Worm (Caenorhabditis elegans): Measurements from ENCODE around the gene pqn-25.

pqn-25 gene

ce11 chrIII:5469090-5469489 lies 43.3 kb downstream of the pqn-25 start:
- no peak for TF ChIP-seq sea-1 (GFP tag; conservative IDR thresholded peaks at IDR 0.05)
- no peak for TF ChIP-seq ama-1 (optimal IDR thresholded peaks at IDR 0.05)
- no peak for TF ChIP-seq ceh-13 (GFP tag; optimal IDR thresholded peaks at IDR 0.05)
- no peak for TF ChIP-seq tbx-11 (GFP tag; IDR thresholded peaks at IDR 0.05)
- no peak for TF ChIP-seq tbx-37 (GFP tag; conservative IDR thresholded peaks at IDR 0.05)
- no peak for TF ChIP-seq ceh-36 (tag; optimal IDR thresholded peaks at IDR 0.05)
- TF ChIP-seq tra-4 (tag; optimal IDR thresholded peaks at IDR 0.05): no peak

ce11 chrIII:5464850-5465249 lies 47.6 kb downstream of the pqn-25 start:
- TF ChIP-seq tra-4 (tag; optimal IDR thresholded peaks at IDR 0.05): no peak
- TF ChIP-seq tbx-37 (GFP tag; conservative IDR thresholded peaks at IDR 0.05): no peak
- TF ChIP-seq aly-1 (tag; optimal IDR thresholded peaks at IDR 0.05): no peak
- TF ChIP-seq hmg-4 (GFP tag; optimal IDR thresholded peaks at IDR 0.05): no peak
- no peak for TF ChIP-seq scrt-1 (GFP tag; IDR thresholded peaks at IDR 0.05)
- TF ChIP-seq ets-7 (tag; optimal IDR thresholded peaks at IDR 0.05): no peak
- no peak for TF ChIP-seq ceh-13 (GFP tag; optimal IDR thresholded peaks at IDR 0.05)
- no peak for TF ChIP-seq B0310.2 (tag; optimal IDR thresholded peaks at IDR 0.05)
- no peak for TF ChIP-seq hmbx-1 (tag; optimal IDR thresholded peaks at IDR 0.05)

DNA sequence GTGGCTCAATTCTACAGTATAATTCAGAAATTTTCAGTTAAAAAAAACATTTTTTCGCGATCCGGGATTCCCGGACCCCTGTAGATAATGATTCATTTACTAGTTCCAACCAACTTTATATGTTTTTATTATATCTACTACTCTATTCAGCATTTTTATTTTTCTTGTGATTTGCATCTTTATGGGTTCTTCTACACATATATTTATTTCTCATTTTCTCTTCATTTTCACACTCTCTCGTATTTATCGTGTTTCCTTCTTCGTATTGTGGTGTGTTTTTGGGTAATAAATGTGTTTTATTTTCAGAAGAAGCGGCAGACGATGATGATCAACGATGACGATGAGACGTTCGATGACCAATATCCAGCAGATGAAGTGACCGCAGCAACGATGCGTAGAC lies 48.3 kb downstream of the pqn-25 start, which contains the start of gene F48E8.2:
TSS of gene F48E8.2 (plus strand) at position 301 of the 400 bp plus-strand sequence.
- TF ChIP-seq tbx-11 (GFP tag; IDR thresholded peaks at IDR 0.05) (no peak), ama-1 (optimal IDR thresholded peaks at IDR 0.05) (no peak), scrt-1 (GFP tag; IDR thresholded peaks at IDR 0.05) (no peak), pes-1 (GFP tag; IDR thresholded peaks at IDR 0.05) (no peak), tbx-37 (GFP tag; conservative IDR thresholded peaks at IDR 0.05) (no peak), aly-1 (tag; optimal IDR thresholded peaks at IDR 0.05) (no peak), F13C5.2 (tag; optimal IDR thresholded peaks at IDR 0.05) (no peak), ets-7 (tag; optimal IDR thresholded peaks at IDR 0.05) (no peak), ceh-36 (tag; optimal IDR thresholded peaks at IDR 0.05) (no peak)

DNA sequence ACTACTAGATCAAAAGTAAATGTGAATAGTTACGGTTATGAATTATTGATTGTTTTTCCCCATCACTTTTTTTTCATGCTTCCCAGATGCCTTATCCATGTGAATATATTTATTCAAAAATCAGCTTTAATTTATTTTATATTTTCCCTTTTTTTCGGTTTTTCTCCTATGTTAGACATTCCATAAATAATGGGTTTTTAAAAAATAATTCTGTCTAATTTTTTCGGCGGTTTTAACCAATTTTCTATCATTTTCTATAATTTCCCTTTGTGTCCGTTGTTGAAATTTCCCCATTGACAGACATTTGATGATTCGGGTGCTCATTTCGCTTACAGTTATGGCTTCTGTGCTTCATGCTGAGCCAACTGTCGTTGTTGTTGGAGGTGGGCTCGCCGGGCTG lies 51.3 kb downstream of the pqn-25 start, which contains the start of gene F48E8.3:
TSS of gene F48E8.3 (plus strand) at position 301 of the 400 bp plus-strand sequence.
- no peak for TF ChIP-seq flt-1 (GFP tag; IDR thresholded peaks at IDR 0.05)
- TF ChIP-seq ama-1 (optimal IDR thresholded peaks at IDR 0.05): no peak
- TF ChIP-seq hnd-1 (tag; optimal IDR thresholded peaks at IDR 0.05): no peak
- TF ChIP-seq tbx-11 (GFP tag; IDR thresholded peaks at IDR 0.05): no peak
- TF ChIP-seq F13C5.2 (tag; optimal IDR thresholded peaks at IDR 0.05): no peak
- TF ChIP-seq ceh-13 (GFP tag; optimal IDR thresholded peaks at IDR 0.05): no peak
- TF ChIP-seq tra-4 (tag; optimal IDR thresholded peaks at IDR 0.05): no peak
- no peak for TF ChIP-seq hmg-4 (GFP tag; optimal IDR thresholded peaks at IDR 0.05)
- no peak for TF ChIP-seq pes-1 (GFP tag; IDR thresholded peaks at IDR 0.05)
- TF ChIP-seq hmbx-1 (tag; optimal IDR thresholded peaks at IDR 0.05): no peak
- no peak for TF ChIP-seq ceh-36 (tag; optimal IDR thresholded peaks at IDR 0.05)
- TF ChIP-seq tbx-37 (GFP tag; conservative IDR thresholded peaks at IDR 0.05): no peak
- no peak for TF ChIP-seq B0310.2 (tag; optimal IDR thresholded peaks at IDR 0.05)
- TF ChIP-seq aly-1 (tag; optimal IDR thresholded peaks at IDR 0.05): no peak
- no peak for TF ChIP-seq sea-1 (GFP tag; conservative IDR thresholded peaks at IDR 0.05)
- TF ChIP-seq scrt-1 (GFP tag; IDR thresholded peaks at IDR 0.05): no peak
